Worm (Caenorhabditis elegans): ENCODE data around the gene wrb-1.

wrb-1 gene

DNA sequence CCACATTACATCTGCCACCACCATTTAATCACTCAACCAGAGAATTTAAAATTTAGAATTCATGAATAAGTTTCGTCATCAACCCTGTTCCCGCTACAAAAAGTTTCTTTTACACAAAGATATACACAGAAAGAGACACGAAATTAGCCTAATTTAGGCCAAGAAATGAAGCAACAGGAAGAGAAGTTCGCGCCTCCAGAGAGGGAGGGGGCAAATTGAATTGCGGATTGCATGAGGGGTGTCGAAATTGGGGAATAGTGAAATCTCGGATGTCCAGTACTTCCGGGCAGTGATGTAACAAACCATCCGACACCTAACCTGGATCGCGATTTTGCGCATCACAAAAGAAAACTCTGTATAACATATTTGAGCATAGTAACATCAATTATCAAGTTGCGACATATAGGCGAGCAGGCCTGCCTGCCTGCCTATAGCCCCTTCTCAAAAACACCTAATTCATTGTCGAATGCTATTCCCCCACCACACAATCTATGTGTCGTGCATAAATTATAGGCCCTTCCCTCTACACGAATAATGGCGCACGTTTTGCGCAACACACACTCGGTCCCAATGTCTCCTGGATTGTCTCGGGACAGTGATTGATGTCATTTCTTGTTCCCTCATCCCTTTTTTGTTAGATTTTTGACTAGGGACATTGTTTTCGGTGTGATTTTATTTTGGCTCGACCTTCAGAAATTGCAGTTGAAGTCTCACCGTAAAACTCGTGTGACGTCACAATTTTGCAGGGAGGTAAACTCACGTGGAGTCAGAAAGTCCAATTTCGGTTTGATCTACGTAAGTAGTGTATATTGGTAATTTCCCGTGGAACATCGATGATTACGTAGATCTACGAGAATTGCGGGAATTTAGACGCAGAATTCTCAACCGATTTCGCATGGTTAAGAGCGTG lies 32.1 kb downstream of the wrb-1 start:
- TF ChIP-seq snpc-4 (tag; optimal IDR thresholded peaks at IDR 0.05) (no peak), pha-4 (tag; optimal IDR thresholded peaks at IDR 0.05) (no peak), lin-13 (tag; optimal IDR thresholded peaks at IDR 0.05) (no peak), elt-3 (tag; optimal IDR thresholded peaks at IDR 0.05) (no peak), mab-5 (tag; optimal IDR thresholded peaks at IDR 0.05) (no peak), sptf-1 (tag; optimal IDR thresholded peaks at IDR 0.05) (no peak), ces-1 (GFP tag; optimal IDR thresholded peaks at IDR 0.05) (peak; percentile 88), unc-39 (tag; optimal IDR thresholded peaks at IDR 0.05) (no peak), sem-2 (GFP tag; optimal IDR thresholded peaks at IDR 0.05) (no peak), ceh-39 (tag; optimal IDR thresholded peaks at IDR 0.05) (no peak), nhr-12 (tag; optimal IDR thresholded peaks at IDR 0.05) (no peak), nhr-237 (tag; optimal IDR thresholded peaks at IDR 0.05) (no peak), unc-120 (tag; optimal IDR thresholded peaks at IDR 0.05; ENCODE audit: poor library complexity, severe bottlenecking) (no peak), ztf-11 (tag; optimal IDR thresholded peaks at IDR 0.05) (no peak), flh-1 (GFP tag; optimal IDR thresholded peaks at IDR 0.05) (no peak), M03D4.4 (tag; optimal IDR thresholded peaks at IDR 0.05) (no peak), hlh-1 (tag; optimal IDR thresholded peaks at IDR 0.05) (no peak), blmp-1 (tag; optimal IDR thresholded peaks at IDR 0.05) (no peak), nhr-2 (tag; optimal IDR thresholded peaks at IDR 0.05) (peak; percentile 18), mls-2 (tag; optimal IDR thresholded peaks at IDR 0.05) (no peak), unc-62 (GFP tag; optimal IDR thresholded peaks at IDR 0.05) (peak; percentile 81), bed-3 (GFP tag; optimal IDR thresholded peaks at IDR 0.05) (no peak), lin-32 (GFP tag; optimal IDR thresholded peaks at IDR 0.05) (no peak), mep-1 (tag; optimal IDR thresholded peaks at IDR 0.05) (no peak), nhr-76 (tag; optimal IDR thresholded peaks at IDR 0.05) (no peak), drap-1 (GFP tag; optimal IDR thresholded peaks at IDR 0.05) (no peak), cnd-1 (tag; optimal IDR thresholded peaks at IDR 0.05) (no peak), ceh-83 (GFP tag; optimal IDR thresholded peaks at IDR 0.05) (no peak), elt-1 (tag; optimal IDR thresholded peaks at IDR 0.05; ENCODE audit: borderline replicate concordance, insufficient read depth) (no peak), zip-8 (tag; optimal IDR thresholded peaks at IDR 0.05) (peak; percentile 57), nhr-28 (tag; optimal IDR thresholded peaks at IDR 0.05) (no peak)

DNA sequence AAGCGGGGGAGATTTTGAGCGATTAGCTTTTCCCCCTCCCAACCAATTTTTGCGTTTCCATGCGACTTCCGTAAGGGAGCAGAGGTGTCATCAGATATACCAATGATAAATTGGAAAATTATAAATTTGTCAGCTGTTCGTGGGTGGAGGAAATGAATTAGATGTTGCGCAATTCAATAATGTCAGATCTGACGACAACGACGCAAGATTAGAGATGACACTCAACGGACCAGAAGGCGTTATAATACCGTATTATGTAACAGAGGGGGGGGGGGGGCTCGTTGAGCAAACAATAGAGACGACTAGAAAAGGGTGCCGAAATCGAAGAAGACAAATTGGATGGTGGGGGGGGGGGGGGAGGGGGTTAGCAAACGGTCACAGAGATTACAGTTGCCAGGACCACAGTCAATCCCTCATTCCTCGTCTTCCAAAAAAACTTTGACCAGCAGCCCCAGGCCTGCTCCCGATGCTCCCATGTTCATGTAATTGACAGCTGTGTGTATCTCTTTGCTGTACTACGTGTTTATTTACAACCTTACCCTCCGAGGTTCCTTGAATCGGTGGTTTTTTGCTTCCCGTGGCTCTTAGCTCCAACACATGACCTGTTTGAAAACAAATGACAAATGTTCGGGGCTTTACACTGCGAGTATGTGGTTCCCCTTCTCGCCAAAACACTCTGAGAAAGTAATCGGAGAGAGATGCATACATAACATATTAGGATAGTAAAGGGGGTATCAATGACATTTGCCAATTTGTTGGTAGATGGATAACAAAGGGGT lies 33.2 kb downstream of the wrb-1 start:
- no peak for TF ChIP-seq ham-2 (GFP tag; optimal IDR thresholded peaks at IDR 0.05)
- TF ChIP-seq zip-8 (tag; optimal IDR thresholded peaks at IDR 0.05): peak; percentile 83
- no peak for TF ChIP-seq elt-3 (tag; optimal IDR thresholded peaks at IDR 0.05)
- no peak for TF ChIP-seq unc-120 (tag; optimal IDR thresholded peaks at IDR 0.05; ENCODE audit: poor library complexity, severe bottlenecking)
- TF ChIP-seq ceh-83 (GFP tag; optimal IDR thresholded peaks at IDR 0.05): peak; percentile 28
- peak; percentile 68 for TF ChIP-seq cnd-1 (tag; optimal IDR thresholded peaks at IDR 0.05)
- no peak for TF ChIP-seq nhr-28 (tag; optimal IDR thresholded peaks at IDR 0.05)
- peak; percentile 21 for TF ChIP-seq ces-1 (GFP tag; optimal IDR thresholded peaks at IDR 0.05)
- TF ChIP-seq nhr-2 (tag; optimal IDR thresholded peaks at IDR 0.05): peak; percentile 74
- TF ChIP-seq drap-1 (GFP tag; optimal IDR thresholded peaks at IDR 0.05): no peak
- no peak for TF ChIP-seq nhr-12 (tag; optimal IDR thresholded peaks at IDR 0.05)
- TF ChIP-seq unc-62 (GFP tag; optimal IDR thresholded peaks at IDR 0.05): peak; percentile 53
- no peak for TF ChIP-seq blmp-1 (tag; optimal IDR thresholded peaks at IDR 0.05)
- no peak for TF ChIP-seq ceh-43 (GFP tag; optimal IDR thresholded peaks at IDR 0.05)
- peak; percentile 71 for TF ChIP-seq hlh-1 (tag; optimal IDR thresholded peaks at IDR 0.05)

- TF ChIP-seq ceh-43 (GFP tag; optimal IDR thresholded peaks at IDR 0.05) (no peak), sem-2 (GFP tag; optimal IDR thresholded peaks at IDR 0.05) (peak; percentile 38)
Observed at ce11 chrV:1230540-1230939, 34.7 kb downstream of the wrb-1 start.

Data from whole organism, mixed stage, embryonic.